Fruit fly (Drosophila melanogaster) whole organism, embryonic: Measurements from ENCODE around the gene Mst98Ca.

Experiments used
- CG10147 ChIP-seq: fragments of 200-800 bp; sonication (Bioruptor generic); optimal IDR thresholded peaks from 2 replicates; lab custom pipeline; 2019; ENCODE audit warnings: missing biosample characterization, mild to moderate bottlenecking, missing genetic modification characterization, moderate library complexity
- CG11456 ChIP-seq: fragments of 200-800 bp; sonication (Bioruptor generic); IDR thresholded peaks from 3 replicates; pipeline ENCODE4 v1.3.6; 2022; ENCODE audit warnings: missing biosample characterization, missing genetic modification characterization
- CG11504 ChIP-seq: fragments of 200-800 bp; sonication (Bioruptor generic); optimal IDR thresholded peaks from 3 replicates; lab custom pipeline; 2019; ENCODE audit warnings: missing biosample characterization, mild to moderate bottlenecking, missing genetic modification characterization, moderate library complexity
- CG1233 ChIP-seq: fragments of 200-800 bp; sonication (Bioruptor generic); optimal IDR thresholded peaks from 4 replicates; lab custom pipeline; 2018; ENCODE audit warnings: missing biosample characterization, mild to moderate bottlenecking, missing genetic modification characterization
- CG15073 ChIP-seq: fragments of 200-800 bp; sonication (Bioruptor generic); optimal IDR thresholded peaks from 2 replicates; lab custom pipeline; 2016; ENCODE audit warnings: missing biosample characterization, missing genetic modification characterization
- CG1603 ChIP-seq: fragments of 200-800 bp; sonication (Bioruptor generic); optimal IDR thresholded peaks from 2 replicates; lab custom pipeline; 2019; ENCODE audit warnings: missing biosample characterization, mild to moderate bottlenecking, missing genetic modification characterization, moderate library complexity
- CG16779 ChIP-seq: fragments of 200-800 bp; sonication (Bioruptor generic); IDR thresholded peaks from 2 replicates; pipeline ENCODE4 v1.3.6; 2022; ENCODE audit warnings: missing biosample characterization, missing genetic modification characterization
- CG17912 ChIP-seq: fragments of 200-800 bp; sonication (Bioruptor generic); optimal IDR thresholded peaks from 2 replicates; lab custom pipeline; 2018; ENCODE audit warnings: missing biosample characterization, mild to moderate bottlenecking, missing genetic modification characterization
- CG18476 ChIP-seq: fragments of 200-800 bp; sonication (Bioruptor generic); optimal IDR thresholded peaks from 2 replicates; lab custom pipeline; 2016; ENCODE audit warnings: missing biosample characterization, mild to moderate bottlenecking, missing genetic modification characterization
- CG18599 ChIP-seq: fragments of 200-800 bp; sonication (Bioruptor generic); optimal IDR thresholded peaks from 3 replicates; lab custom pipeline; 2017; ENCODE audit warnings: missing biosample characterization, missing genetic modification characterization, mild to moderate bottlenecking, moderate library complexity, missing genetic modification reagents
- CG31441 ChIP-seq: fragments of 200-800 bp; sonication (Bioruptor generic); IDR thresholded peaks from 2 replicates; pipeline ENCODE4 v1.3.6; 2022; ENCODE audit warnings: missing biosample characterization, missing genetic modification characterization
- CG32532 ChIP-seq: fragments of 200-800 bp; sonication (Bioruptor generic); IDR thresholded peaks from 2 replicates; pipeline ENCODE4 v1.3.6; 2022; ENCODE audit warnings: missing biosample characterization, missing genetic modification characterization
- CG34376 ChIP-seq: fragments of 200-800 bp; sonication (Bioruptor generic); optimal IDR thresholded peaks from 2 replicates; lab custom pipeline; 2018; ENCODE audit warnings: missing biosample characterization, mild to moderate bottlenecking, missing genetic modification characterization
- CG6175 ChIP-seq: fragments of 200-800 bp; sonication (Bioruptor generic); IDR thresholded peaks from 3 replicates; pipeline ENCODE4 v1.3.6; 2022; ENCODE audit warnings: missing biosample characterization, missing genetic modification characterization
- CG8478 ChIP-seq: fragments of >200 bp; optimal IDR thresholded peaks from 2 replicates; lab custom pipeline; 2018
- CG9876 ChIP-seq: fragments of 200-800 bp; sonication (Bioruptor generic); optimal IDR thresholded peaks from 2 replicates; lab custom pipeline; 2016; ENCODE audit warnings: missing biosample characterization, missing genetic modification characterization
- CTCF ChIP-seq: fragments of 200-800 bp; sonication (Bioruptor generic); optimal IDR thresholded peaks from 2 replicates; lab custom pipeline; 2017; ENCODE audit warnings: missing biosample characterization, mild to moderate bottlenecking, missing genetic modification characterization, moderate library complexity
- Ets65A ChIP-seq: fragments of 200-800 bp; sonication (Bioruptor generic); peaks from one replicate; lab custom pipeline; 2016; ENCODE audit warnings: missing biosample characterization, missing genetic modification characterization
- Fer1 ChIP-seq: fragments of 200-800 bp; sonication (Bioruptor generic); optimal IDR thresholded peaks from 2 replicates; lab custom pipeline; 2017; ENCODE audit warnings: missing biosample characterization, mild to moderate bottlenecking, missing genetic modification characterization
- Fer3 ChIP-seq: fragments of 200-800 bp; sonication (Bioruptor generic); optimal IDR thresholded peaks from 2 replicates; lab custom pipeline; 2018; ENCODE audit warnings: missing biosample characterization, mild to moderate bottlenecking, missing genetic modification characterization, moderate library complexity
- HLH3B ChIP-seq: fragments of 200-800 bp; sonication (Bioruptor generic); IDR thresholded peaks from 2 replicates; pipeline ENCODE4 v1.3.6; 2022; ENCODE audit warnings: missing biosample characterization, missing genetic modification characterization
- Hr51 ChIP-seq, 2 experiments: fragments of 200-800 bp; sonication (Bioruptor generic); optimal IDR thresholded peaks; 2 replicates in 1 of 2; 3 replicates in 1 of 2; lab custom pipeline; 2016 to 2018; ENCODE audit warnings: missing biosample characterization in 2 of 2, missing genetic modification characterization in 2 of 2, mild to moderate bottlenecking in 1 of 2, moderate library complexity in 1 of 2
- Med ChIP-seq: fragments of 200-800 bp; sonication (Bioruptor generic); peaks from one replicate; lab custom pipeline; 2016; ENCODE audit warnings: missing biosample characterization, missing genetic modification characterization, mild to moderate bottlenecking, inconsistent platforms, moderate library complexity
- NC2β ChIP-seq: fragments of 200-800 bp; sonication (Bioruptor generic); optimal IDR thresholded peaks from 2 replicates; lab custom pipeline; 2016; ENCODE audit warnings: missing biosample characterization, missing genetic modification characterization
- Oli ChIP-seq: fragments of 200-800 bp; sonication (Bioruptor generic); optimal IDR thresholded peaks from 2 replicates; lab custom pipeline; 2018; ENCODE audit warnings: missing biosample characterization, mild to moderate bottlenecking, missing genetic modification characterization, moderate library complexity
- Ptx1 ChIP-seq: fragments of 200-800 bp; sonication (Bioruptor generic); IDR thresholded peaks from 2 replicates; pipeline ENCODE4 v1.3.6; 2022; ENCODE audit warnings: missing biosample characterization, missing genetic modification characterization
- Rfx ChIP-seq: fragments of 200-800 bp; sonication (Bioruptor generic); IDR thresholded peaks from 2 replicates; pipeline ENCODE4 v1.3.6; 2022; ENCODE audit warnings: missing biosample characterization, missing genetic modification characterization
- Sox102F ChIP-seq: fragments of 200-800 bp; sonication (Bioruptor generic); optimal IDR thresholded peaks from 2 replicates; lab custom pipeline; 2018; ENCODE audit warnings: missing biosample characterization, mild to moderate bottlenecking, missing genetic modification characterization, moderate library complexity
- Xbp1 ChIP-seq: fragments of 200-800 bp; sonication (Bioruptor generic); optimal IDR thresholded peaks from 3 replicates; lab custom pipeline; 2016; ENCODE audit warnings: missing biosample characterization, mild to moderate bottlenecking, missing genetic modification characterization
- cad ChIP-seq: fragments of >200 bp; optimal IDR thresholded peaks from 2 replicates; lab custom pipeline; 2017; ENCODE audit warnings: missing biosample characterization, missing genetic modification characterization
- chif ChIP-seq, 2 experiments: fragments of 200-800 bp; sonication (Bioruptor generic); optimal IDR thresholded peaks; 3 replicates each; lab custom pipeline; 2016; ENCODE audit warnings: missing biosample characterization in 2 of 2, missing genetic modification characterization in 2 of 2
- crp ChIP-seq, 2 experiments: fragments of 200-800 bp; sonication (Bioruptor generic); optimal IDR thresholded peaks; 2 replicates in 1 of 2; 3 replicates in 1 of 2; lab custom pipeline; 2017; ENCODE audit warnings: missing biosample characterization in 2 of 2, missing genetic modification characterization in 2 of 2, mild to moderate bottlenecking in 1 of 2, moderate library complexity in 1 of 2
- cwo ChIP-seq: fragments of 200-800 bp; sonication (Bioruptor generic); optimal IDR thresholded peaks from 3 replicates; lab custom pipeline; 2017; ENCODE audit warnings: missing biosample characterization, missing genetic modification characterization, mild to moderate bottlenecking, moderate library complexity, missing genetic modification reagents
- dysf ChIP-seq: fragments of 200-800 bp; sonication (Bioruptor generic); IDR thresholded peaks from 3 replicates; pipeline ENCODE4 v1.3.6; 2022; ENCODE audit warnings: missing biosample characterization, missing genetic modification characterization
- fu2 ChIP-seq: fragments of 200-800 bp; sonication (Bioruptor generic); optimal IDR thresholded peaks from 2 replicates; lab custom pipeline; 2016; ENCODE audit warnings: missing biosample characterization, missing genetic modification characterization
- gcm2 ChIP-seq: fragments of 200-800 bp; sonication (Bioruptor generic); optimal IDR thresholded peaks from 2 replicates; lab custom pipeline; 2016; ENCODE audit warnings: missing biosample characterization, missing genetic modification characterization
- gem ChIP-seq: fragments of 200-800 bp; sonication (Bioruptor generic); optimal IDR thresholded peaks from 2 replicates; lab custom pipeline; 2019; ENCODE audit warnings: missing biosample characterization, mild to moderate bottlenecking, missing genetic modification characterization, moderate library complexity
- hkb ChIP-seq, 2 experiments: fragments of 200-800 bp in 1 of 2; fragments of >200 bp in 1 of 2; sonication (Bioruptor generic) in 1 of 2; IDR thresholded peaks in 1 of 2; optimal IDR thresholded peaks in 1 of 2; 2 replicates each; pipeline versions ENCODE4 v1.3.6 to Lab custom; 2017 to 2022; ENCODE audit warnings: missing biosample characterization in 1 of 2, missing genetic modification characterization in 1 of 2
- prd ChIP-seq, 3 experiments: fragments of >200 bp in 2 of 3; fragments of 200-800 bp in 1 of 3; sonication (Bioruptor generic) in 1 of 3; optimal IDR thresholded peaks in 2 of 3; IDR thresholded peaks in 1 of 3; 2 replicates in 2 of 3; 3 replicates in 1 of 3; pipeline versions ENCODE4 v1.3.6 to Lab custom; 2017 to 2022; ENCODE audit warnings: missing biosample characterization in 1 of 3, missing genetic modification characterization in 1 of 3
- ranshi ChIP-seq: fragments of 200-800 bp; sonication (Bioruptor generic); IDR thresholded peaks from 2 replicates; pipeline ENCODE4 v1.3.6; 2022; ENCODE audit warnings: missing biosample characterization, missing genetic modification characterization
- salm ChIP-seq: fragments of 200-800 bp; sonication (Bioruptor generic); optimal IDR thresholded peaks from 2 replicates; lab custom pipeline; 2018; ENCODE audit warnings: missing biosample characterization, mild to moderate bottlenecking, missing genetic modification characterization
- sens ChIP-seq: fragments of 200-800 bp; sonication (Bioruptor generic); peaks from one replicate; lab custom pipeline; 2016; ENCODE audit warnings: missing biosample characterization, missing genetic modification characterization
- slbo ChIP-seq: fragments of 200-800 bp; sonication (Bioruptor generic); IDR thresholded peaks from 2 replicates; pipeline ENCODE4 v1.3.6; 2022; ENCODE audit warnings: missing biosample characterization, missing genetic modification characterization
- sr ChIP-seq: fragments of 200-800 bp; sonication (Bioruptor generic); IDR thresholded peaks from 3 replicates; pipeline ENCODE4 v1.3.6; 2022; ENCODE audit warnings: missing biosample characterization, missing genetic modification characterization
- tll ChIP-seq, 2 experiments: fragments of 200-800 bp in 1 of 2; fragments of >200 bp in 1 of 2; sonication (Bioruptor generic) in 1 of 2; optimal IDR thresholded peaks; 2 replicates each; lab custom pipeline; 2017 to 2019; ENCODE audit warnings: missing biosample characterization in 2 of 2, missing genetic modification characterization in 2 of 2, mild to moderate bottlenecking in 1 of 2, moderate library complexity in 1 of 2
- z ChIP-seq: fragments of 200-800 bp; sonication (Bioruptor generic); IDR thresholded peaks from 3 replicates; pipeline ENCODE4 v1.3.6; 2022; ENCODE audit warnings: missing biosample characterization, missing genetic modification characterization

Gene Mst98Ca

dm6 chr3R:28307926-28308746, 17.0 kb downstream of the Mst98Ca start:
- no peak for TF ChIP-seq salm (tag; lab: Kevin White, UChicago)
- TF ChIP-seq sr: 0 out of 3 replicates have a peak, but pooled peaks have one; percentile 51
- TF ChIP-seq CG11456 (GFP tag; lab: Robert Waterston, UW): 0 out of 3 replicates have a peak, but pooled peaks have one; percentile 27
- 0 out of 2 replicates have a peak, but pooled peaks have one; percentile 14 for TF ChIP-seq Ptx1
- no peak for TF ChIP-seq CG11504 (tag; lab: Kevin White, UChicago)
- no peak for TF ChIP-seq CG8478 (lab: Kevin White, UChicago)
- TF ChIP-seq tll (GFP tag; optimal IDR thresholded peaks at IDR 0.05; lab: Kevin White, UChicago): no peak
- no peak for TF ChIP-seq CG16779 (GFP tag; lab: Robert Waterston, UW)
- no peak for TF ChIP-seq CG34376 (GFP tag; lab: Kevin White, UChicago)
- TF ChIP-seq CG15073 (GFP tag; lab: Kevin White, UChicago): no peak
- no peak for TF ChIP-seq fu2
- no peak for TF ChIP-seq CG9876
- peak; percentile 58; the same call in 1 of the 3 replicates for TF ChIP-seq z (GFP tag; lab: Robert Waterston, UW)
- no peak for TF ChIP-seq cad (GFP tag; lab: Kevin White, UChicago)
- TF ChIP-seq CG1603 (tag; lab: Kevin White, UChicago): peak; percentile 42
- TF ChIP-seq gcm2 (GFP tag; lab: Kevin White, UChicago): no peak
- TF ChIP-seq Ets65A (GFP tag; lab: Kevin White, UChicago): peak; percentile 93
- TF ChIP-seq crp (GFP tag; optimal IDR thresholded peaks at IDR 0.05; lab: Kevin White, UChicago): no peak
- no peak for TF ChIP-seq prd (optimal IDR thresholded peaks at IDR 0.05; lab: Kevin White, UChicago)
- TF ChIP-seq prd (GFP tag; IDR thresholded peaks at IDR 0.05; lab: Robert Waterston, UW): 0 out of 3 replicates have a peak, but pooled peaks have one; percentile 19
- peak; percentile 1 for TF ChIP-seq gem (tag; lab: Kevin White, UChicago)

DNA sequence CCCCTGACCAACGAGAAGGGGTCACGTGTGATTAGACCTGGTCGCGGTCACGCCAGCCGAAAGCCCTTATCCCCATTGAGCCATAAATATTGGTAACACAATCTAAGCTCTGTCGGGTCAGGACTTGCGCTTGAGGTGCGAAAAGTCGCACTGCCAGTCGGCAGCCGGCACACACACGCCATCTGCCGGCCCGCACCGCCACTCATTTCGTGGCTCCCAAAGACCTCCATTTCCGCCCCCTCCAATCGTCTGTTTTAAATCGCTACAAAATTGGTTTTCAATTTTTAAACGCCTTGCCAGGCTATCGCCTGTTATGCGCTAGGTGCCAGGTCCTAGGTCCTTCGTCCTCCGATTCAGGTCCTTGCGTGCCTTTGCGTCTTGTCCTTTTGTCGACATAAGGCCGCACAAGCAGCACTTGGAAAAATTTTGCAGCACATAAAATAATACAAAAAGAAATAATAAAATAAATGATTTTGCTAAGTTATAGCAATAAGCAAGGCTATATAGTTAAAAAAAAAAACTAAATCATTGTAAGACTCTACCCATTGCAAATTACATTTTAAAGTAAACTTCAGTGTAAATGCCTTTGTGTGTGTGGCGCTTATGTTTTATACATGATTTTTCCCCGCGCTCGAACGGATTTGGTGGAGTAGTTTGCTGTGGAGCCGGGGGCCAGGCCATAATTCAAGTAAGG, 26.2 kb downstream of the Mst98Ca start:
- TF ChIP-seq Fer3 (tag; lab: Kevin White, UChicago) (peak; percentile 37), Rfx (GFP tag; lab: Robert Waterston, UW) (0 out of 2 replicates have a peak, but pooled peaks have one; percentile 29), hkb (optimal IDR thresholded peaks at IDR 0.05; lab: Kevin White, UChicago) (no peak), hkb (GFP tag; IDR thresholded peaks at IDR 0.05; lab: Robert Waterston, UW) (peak; percentile 44), NC2β (GFP tag; lab: Kevin White, UChicago) (no peak), Hr51 (GFP tag; optimal IDR thresholded peaks at IDR 0.05; lab: Kevin White, UChicago) (peak in 1 of 2 experiments; percentile 2), CG10147 (GFP tag; lab: Kevin White, UChicago) (peak; percentile 6), slbo (GFP tag; lab: Robert Waterston, UW) (no peak), dysf (0 out of 3 replicates have a peak, but pooled peaks have one; percentile 12), Ets65A (GFP tag; lab: Kevin White, UChicago) (peak; percentile 42), Oli (tag; lab: Kevin White, UChicago) (no peak), cwo (GFP tag; lab: Kevin White, UChicago) (peak; percentile 16), sens (peak; percentile 26), ranshi (GFP tag; lab: Robert Waterston, UW) (peak; percentile 31; the same call in 1 of the 2 replicates), CG17912 (no peak), CG18476 (peak; percentile 16), CG6175 (GFP tag; lab: Robert Waterston, UW) (no peak), CTCF (GFP tag; lab: Kevin White, UChicago) (peak; percentile 83), CG31441 (GFP tag; lab: Robert Waterston, UW) (no peak), CG1233 (peak; percentile 36), Sox102F (GFP tag; lab: Kevin White, UChicago) (no peak), Xbp1 (GFP tag; lab: Kevin White, UChicago) (no peak), Med (GFP tag; lab: Kevin White, UChicago) (peak; percentile 63), HLH3B (GFP tag; lab: Robert Waterston, UW) (0 out of 2 replicates have a peak, but pooled peaks have one; percentile 12), CG16779 (GFP tag; lab: Robert Waterston, UW) (no peak), chif (GFP tag; optimal IDR thresholded peaks at IDR 0.05; lab: Kevin White, UChicago) (no peak), Fer1 (GFP tag; lab: Kevin White, UChicago) (peak; percentile 41), CG32532 (GFP tag; lab: Robert Waterston, UW) (no peak), CG18599 (GFP tag; lab: Kevin White, UChicago) (peak; percentile 56)
